Worm (Caenorhabditis elegans) whole organism, mixed stage, embryonic: ENCODE results near the gene T16H12.9.

ENCODE experiments used
- blmp-1 ChIP-seq: fragments of 150-350 bp; optimal IDR thresholded peaks from 2 replicates; lab custom pipeline; 2014; ENCODE audit warnings: missing biosample characterization, missing genetic modification characterization
- elt-1 ChIP-seq: sonication (generic microtip); optimal IDR thresholded peaks from 2 replicates; lab custom pipeline; 2017; ENCODE audit warnings: missing genetic modification characterization, mild to moderate bottlenecking, missing compliant biosample characterization, antibody characterized with exemption, moderate library complexity, borderline replicate concordance; ENCODE audit not compliant: insufficient read depth
- lsy-2 ChIP-seq: fragments of 150-350 bp; optimal IDR thresholded peaks from 2 replicates; lab custom pipeline; 2014; ENCODE audit warnings: missing biosample characterization, missing genetic modification characterization
- mep-1 ChIP-seq: fragments of 150-350 bp; optimal IDR thresholded peaks from 2 replicates; lab custom pipeline; 2017; ENCODE audit warnings: missing biosample characterization, missing genetic modification reagents, missing genetic modification characterization, inconsistent platforms
- mls-2 ChIP-seq: sonication (generic microtip); optimal IDR thresholded peaks from 2 replicates; lab custom pipeline; 2016; ENCODE audit warnings: mild to moderate bottlenecking, missing genetic modification characterization, moderate library complexity, missing compliant biosample characterization
- nhr-12 ChIP-seq: fragments of 150-350 bp; optimal IDR thresholded peaks from 2 replicates; lab custom pipeline; 2014; ENCODE audit warnings: missing biosample characterization, missing genetic modification characterization
- nhr-76 ChIP-seq: sonication (generic microtip); optimal IDR thresholded peaks from 2 replicates; lab custom pipeline; 2017; ENCODE audit warnings: missing biosample characterization, missing genetic modification characterization
- pha-4 ChIP-seq: fragments of 150-350 bp; optimal IDR thresholded peaks from 2 replicates; lab custom pipeline; 2018; ENCODE audit warnings: missing biosample characterization, missing genetic modification reagents, missing genetic modification characterization
- snpc-4 ChIP-seq: fragments of 150-350 bp; optimal IDR thresholded peaks from 2 replicates; lab custom pipeline; 2014; ENCODE audit warnings: missing biosample characterization, missing genetic modification characterization
- unc-62 ChIP-seq: fragments of 150-350 bp; optimal IDR thresholded peaks from 2 replicates; lab custom pipeline; 2014; ENCODE audit warnings: missing biosample characterization, missing genetic modification reagents, missing genetic modification characterization
- ztf-11 ChIP-seq: fragments of 150-350 bp; optimal IDR thresholded peaks from 2 replicates; lab custom pipeline; 2014; ENCODE audit warnings: missing biosample characterization, missing genetic modification characterization

- no peak for TF ChIP-seq lsy-2 (tag; lab: Kevin White, UChicago)
- no peak for TF ChIP-seq pha-4 (tag; lab: Kevin White, UChicago)
- TF ChIP-seq blmp-1 (tag; lab: Kevin White, UChicago): no peak
- no peak for TF ChIP-seq nhr-76
- TF ChIP-seq mls-2 (tag; lab: Kevin White, UChicago): no peak
- no peak for TF ChIP-seq unc-62 (GFP tag; lab: Kevin White, UChicago)
- TF ChIP-seq snpc-4: no peak
- TF ChIP-seq mep-1 (tag; lab: Kevin White, UChicago): no peak
- TF ChIP-seq nhr-12: no peak
- TF ChIP-seq ztf-11 (tag; lab: Kevin White, UChicago): no peak
- no peak for TF ChIP-seq elt-1 (tag; lab: Kevin White, UChicago)
Measured at ce11 chrIII:10134517-10134916, 25.4 kb downstream of the T16H12.9 start.
